ENCODE assay signal across 4 fruit fly cellular contexts in genomic region chr2L:7998655-7999054, dm6.
TF ChIP-seq lines count a peak whose summit lies in the region.

TSS of gene Sirup (plus strand) at chr2L:7998869.

TF ChIP-seq in whole organism, adult, 20 proteins besides CTCF, POLR2A, EP300 and RAD21 (continued from another document):
- peak; percentile 51 for TF ChIP-seq CG33017 (tag; optimal IDR thresholded peaks at IDR 0.05; lab: Kevin White, UChicago)
- peak; percentile 39 for TF ChIP-seq bab1 (GFP tag; optimal IDR thresholded peaks at IDR 0.05; lab: Kevin White, UChicago)

TF ChIP-seq in whole organism, embryonic, 481 proteins besides CTCF, POLR2A, EP300 and RAD21 (continued from another document and continues in another):
- TF ChIP-seq CHES-1-like (GFP tag; optimal IDR thresholded peaks at IDR 0.05; lab: Kevin White, UChicago), result peak; percentile 7
- peak; percentile 55 for TF ChIP-seq Sin3A (optimal IDR thresholded peaks at IDR 0.05; lab: Kevin White, UChicago)
- peak; percentile 55; the same call in 1 of the 2 replicates for TF ChIP-seq Bgb (GFP tag; IDR thresholded peaks at IDR 0.05; lab: Robert Waterston, UW; ENCODE audit: partially characterized antibody)
- TF ChIP-seq sim (GFP tag; IDR thresholded peaks at IDR 0.05; lab: Robert Waterston, UW), result no peak
- TF ChIP-seq CG13123 (GFP tag; optimal IDR thresholded peaks at IDR 0.05; lab: Kevin White, UChicago), result no peak
- TF ChIP-seq Taf1 (GFP tag; IDR thresholded peaks at IDR 0.05; lab: Robert Waterston, UW), result no peak
- no peak for TF ChIP-seq cg (GFP tag; optimal IDR thresholded peaks at IDR 0.05; lab: Kevin White, UChicago)
- TF ChIP-seq oc (tag; optimal IDR thresholded peaks at IDR 0.05; lab: Kevin White, UChicago), result no peak
- no peak for TF ChIP-seq Antp (GFP tag; optimal IDR thresholded peaks at IDR 0.05; lab: Kevin White, UChicago)
- no peak for TF ChIP-seq ind (GFP tag; optimal IDR thresholded peaks at IDR 0.05; lab: Kevin White, UChicago)
- TF ChIP-seq CG17829 (tag; optimal IDR thresholded peaks at IDR 0.05; lab: Kevin White, UChicago), result peak; percentile 20
- no peak for TF ChIP-seq Ssrp (tag; optimal IDR thresholded peaks at IDR 0.05; lab: Kevin White, UChicago)
- no peak for TF ChIP-seq D19A (tag; optimal IDR thresholded peaks at IDR 0.05; lab: Kevin White, UChicago)
- TF ChIP-seq shn (GFP tag; optimal IDR thresholded peaks at IDR 0.05; lab: Kevin White, UChicago), result no peak
- no peak for TF ChIP-seq CG6272 (GFP tag; IDR thresholded peaks at IDR 0.05; lab: Robert Waterston, UW)
- no peak for TF ChIP-seq Doc2 (GFP tag; IDR thresholded peaks at IDR 0.05; lab: Robert Waterston, UW)
- no peak for TF ChIP-seq Blimp-1 (GFP tag; optimal IDR thresholded peaks at IDR 0.05; lab: Kevin White, UChicago)
- TF ChIP-seq CG9817 (tag; optimal IDR thresholded peaks at IDR 0.05; lab: Kevin White, UChicago), result no peak
- peak; percentile 55; the same call in 1 of the 2 replicates for TF ChIP-seq CG3847 (GFP tag; IDR thresholded peaks at IDR 0.05; lab: Robert Waterston, UW)
- no peak for TF ChIP-seq ATbp (GFP tag; optimal IDR thresholded peaks at IDR 0.05; lab: Kevin White, UChicago)
- no peak for TF ChIP-seq ham (GFP tag; IDR thresholded peaks at IDR 0.05; lab: Robert Waterston, UW)
- TF ChIP-seq CG3407 (GFP tag; optimal IDR thresholded peaks at IDR 0.05; lab: Kevin White, UChicago), result no peak
- TF ChIP-seq Hey (tag; optimal IDR thresholded peaks at IDR 0.05; lab: Kevin White, UChicago), result no peak
- TF ChIP-seq CG10959 (GFP tag; IDR thresholded peaks at IDR 0.05; lab: Robert Waterston, UW), result 0 out of 2 replicates have a peak, but pooled peaks have one; percentile 28
- TF ChIP-seq luna (GFP tag; optimal IDR thresholded peaks at IDR 0.05; lab: Kevin White, UChicago), result no peak
- no peak for TF ChIP-seq CG1602 (GFP tag; optimal IDR thresholded peaks at IDR 0.05; lab: Kevin White, UChicago)
- no peak for TF ChIP-seq dysf (GFP tag; IDR thresholded peaks at IDR 0.05; lab: Robert Waterston, UW)
- peak; percentile 56 for TF ChIP-seq Hmr (GFP tag; optimal IDR thresholded peaks at IDR 0.05; lab: Kevin White, UChicago)
- TF ChIP-seq CG13775 (GFP tag; optimal IDR thresholded peaks at IDR 0.05; lab: Kevin White, UChicago), result no peak
- TF ChIP-seq CG17612 (GFP tag; IDR thresholded peaks at IDR 0.05; lab: Robert Waterston, UW), result no peak
- TF ChIP-seq gsb (GFP tag; IDR thresholded peaks at IDR 0.05; lab: Robert Waterston, UW), result no peak
- peak; percentile 45; the same call in 1 of the 2 replicates for TF ChIP-seq CG11247 (GFP tag; IDR thresholded peaks at IDR 0.05; lab: Robert Waterston, UW)
- no peak for TF ChIP-seq CG10366 (GFP tag; IDR thresholded peaks at IDR 0.05; lab: Robert Waterston, UW)
- no peak for TF ChIP-seq CG6765 (GFP tag; optimal IDR thresholded peaks at IDR 0.05; lab: Kevin White, UChicago)
- no peak for TF ChIP-seq CG9609 (GFP tag; optimal IDR thresholded peaks at IDR 0.05; lab: Kevin White, UChicago)
- TF ChIP-seq insv (GFP tag; optimal IDR thresholded peaks at IDR 0.05; lab: Kevin White, UChicago), result peak in 1 of 2 experiments; percentile 19
- no peak for TF ChIP-seq CG8924 (tag; optimal IDR thresholded peaks at IDR 0.05; lab: Kevin White, UChicago)
- TF ChIP-seq D (optimal IDR thresholded peaks at IDR 0.05; lab: Kevin White, UChicago), result no peak
- no peak for TF ChIP-seq D (GFP tag; optimal IDR thresholded peaks at IDR 0.05; lab: Kevin White, UChicago)
- no peak for TF ChIP-seq CG8388 (GFP tag; optimal IDR thresholded peaks at IDR 0.05; lab: Kevin White, UChicago)
- TF ChIP-seq CG6689 (GFP tag; IDR thresholded peaks at IDR 0.05; lab: Robert Waterston, UW), result no peak
- TF ChIP-seq Atf-2 (GFP tag; optimal IDR thresholded peaks at IDR 0.05; lab: Kevin White, UChicago), result no peak
- no peak for TF ChIP-seq dimm (GFP tag; IDR thresholded peaks at IDR 0.05; lab: Robert Waterston, UW)
- peak; percentile 63 for TF ChIP-seq Rfx (GFP tag; IDR thresholded peaks at IDR 0.05; lab: Robert Waterston, UW)
- TF ChIP-seq aop (GFP tag; IDR thresholded peaks at IDR 0.05; lab: Robert Waterston, UW), result no peak

TF ChIP-seq in whole organism, prepupa, 60 proteins besides CTCF, POLR2A, EP300 and RAD21 (continued from another document):
- TF ChIP-seq CG8119 (GFP tag; IDR thresholded peaks at IDR 0.05; lab: Robert Waterston, UW), result peak; percentile 50; the same call in 2 of the 3 replicates
- peak; percentile 69 for TF ChIP-seq svp (GFP tag; lab: Kevin White, UChicago)
- TF ChIP-seq CG8632 (GFP tag; optimal IDR thresholded peaks at IDR 0.05; lab: Kevin White, UChicago), result no peak
- TF ChIP-seq CG6792 (GFP tag; optimal IDR thresholded peaks at IDR 0.05; lab: Kevin White, UChicago), result no peak
- TF ChIP-seq CG32006 (GFP tag; optimal IDR thresholded peaks at IDR 0.05; lab: Kevin White, UChicago), result no peak
- TF ChIP-seq CG10669 (GFP tag; optimal IDR thresholded peaks at IDR 0.05; lab: Kevin White, UChicago), result no peak
- TF ChIP-seq Lpt (GFP tag; optimal IDR thresholded peaks at IDR 0.05; lab: Kevin White, UChicago), result peak; percentile 34
- no peak for TF ChIP-seq dac (GFP tag; optimal IDR thresholded peaks at IDR 0.05; lab: Kevin White, UChicago)
- TF ChIP-seq vri (GFP tag; optimal IDR thresholded peaks at IDR 0.05; lab: Kevin White, UChicago), result peak; percentile 93
- TF ChIP-seq CG11902 (GFP tag; optimal IDR thresholded peaks at IDR 0.05; lab: Kevin White, UChicago), result no peak
- no peak for TF ChIP-seq topi (GFP tag; optimal IDR thresholded peaks at IDR 0.05; lab: Kevin White, UChicago)
- TF ChIP-seq CG34406 (GFP tag; optimal IDR thresholded peaks at IDR 0.05; lab: Kevin White, UChicago), result peak; percentile 2
- peak; percentile 8 for TF ChIP-seq CG9139 (GFP tag; optimal IDR thresholded peaks at IDR 0.05; lab: Kevin White, UChicago)
- TF ChIP-seq CG6854 (GFP tag; optimal IDR thresholded peaks at IDR 0.05; lab: Kevin White, UChicago), result peak; percentile 68
- TF ChIP-seq CG4318 (GFP tag; optimal IDR thresholded peaks at IDR 0.05; lab: Kevin White, UChicago), result no peak
- TF ChIP-seq dsx (GFP tag; optimal IDR thresholded peaks at IDR 0.05; lab: Kevin White, UChicago; ENCODE audit: poor library complexity, severe bottlenecking), result peak; percentile 53
- peak; percentile 39 for TF ChIP-seq CG16779 (tag; optimal IDR thresholded peaks at IDR 0.05; lab: Kevin White, UChicago)
- peak; percentile 47 for TF ChIP-seq CG3919 (GFP tag; optimal IDR thresholded peaks at IDR 0.05; lab: Kevin White, UChicago)
- no peak for TF ChIP-seq spab (GFP tag; optimal IDR thresholded peaks at IDR 0.05; lab: Kevin White, UChicago)
- no peak for TF ChIP-seq acj6 (GFP tag; optimal IDR thresholded peaks at IDR 0.05; lab: Kevin White, UChicago)
- no peak for TF ChIP-seq cyc (GFP tag; optimal IDR thresholded peaks at IDR 0.05; lab: Kevin White, UChicago)
- TF ChIP-seq net (GFP tag; optimal IDR thresholded peaks at IDR 0.05; lab: Kevin White, UChicago), result peak; percentile 59
- TF ChIP-seq Sox15 (GFP tag; optimal IDR thresholded peaks at IDR 0.05; lab: Kevin White, UChicago), result no peak
- no peak for TF ChIP-seq achi (GFP tag; optimal IDR thresholded peaks at IDR 0.05; lab: Kevin White, UChicago)
- TF ChIP-seq salr (GFP tag; optimal IDR thresholded peaks at IDR 0.05; lab: Kevin White, UChicago), result peak in 1 of 2 experiments; percentile 10
- no peak for TF ChIP-seq CG6163 (GFP tag; IDR thresholded peaks at IDR 0.05; lab: Robert Waterston, UW)
- peak; percentile 16 to 47 for TF ChIP-seq ss (GFP tag; optimal IDR thresholded peaks at IDR 0.05; lab: Kevin White, UChicago)
- peak; percentile 56 for TF ChIP-seq Sox14 (GFP tag; optimal IDR thresholded peaks at IDR 0.05; lab: Kevin White, UChicago)
- no peak for TF ChIP-seq fd85E (GFP tag; optimal IDR thresholded peaks at IDR 0.05; lab: Kevin White, UChicago)
- no peak for TF ChIP-seq lz (GFP tag; optimal IDR thresholded peaks at IDR 0.05; lab: Kevin White, UChicago)
- no peak for TF ChIP-seq CG11294 (GFP tag; IDR thresholded peaks at IDR 0.05; lab: Robert Waterston, UW)
- peak; percentile 43 for TF ChIP-seq Sox102F (GFP tag; optimal IDR thresholded peaks at IDR 0.05; lab: Kevin White, UChicago)
- TF ChIP-seq CG7368 (GFP tag; optimal IDR thresholded peaks at IDR 0.05; lab: Kevin White, UChicago), result no peak
- no peak for TF ChIP-seq CG11762 (GFP tag; optimal IDR thresholded peaks at IDR 0.05; lab: Kevin White, UChicago; ENCODE audit: insufficient read depth)
- TF ChIP-seq Ets21C (GFP tag; optimal IDR thresholded peaks at IDR 0.05; lab: Kevin White, UChicago), result no peak
- no peak for TF ChIP-seq Met (GFP tag; optimal IDR thresholded peaks at IDR 0.05; lab: Kevin White, UChicago)
- TF ChIP-seq CG3032 (tag; optimal IDR thresholded peaks at IDR 0.05; lab: Kevin White, UChicago), result no peak
- TF ChIP-seq fd59A (GFP tag; optimal IDR thresholded peaks at IDR 0.05; lab: Kevin White, UChicago), result no peak
- TF ChIP-seq CG8319 (GFP tag; optimal IDR thresholded peaks at IDR 0.05; lab: Kevin White, UChicago), result no peak
- TF ChIP-seq eg (GFP tag; IDR thresholded peaks at IDR 0.05; lab: Robert Waterston, UW), result peak; percentile 54; the same call in 1 of the 3 replicates

TF ChIP-seq in whole organism, wandering third instar larva, 38 proteins besides CTCF, POLR2A, EP300 and RAD21 (continued from another document):
- no peak for TF ChIP-seq CG32264 (GFP tag; optimal IDR thresholded peaks at IDR 0.05; lab: Kevin White, UChicago)
- TF ChIP-seq pan (optimal IDR thresholded peaks at IDR 0.05; lab: Kevin White, UChicago), result no peak
- TF ChIP-seq tai (GFP tag; optimal IDR thresholded peaks at IDR 0.05; lab: Kevin White, UChicago), result peak; percentile 55
- TF ChIP-seq fru (GFP tag; optimal IDR thresholded peaks at IDR 0.05; lab: Kevin White, UChicago), result peak; percentile 32
- no peak for TF ChIP-seq Abd-B (GFP tag; optimal IDR thresholded peaks at IDR 0.05; lab: Kevin White, UChicago)
- no peak for TF ChIP-seq sv (GFP tag; optimal IDR thresholded peaks at IDR 0.05; lab: Kevin White, UChicago)
- TF ChIP-seq CG9705 (GFP tag; optimal IDR thresholded peaks at IDR 0.05; lab: Kevin White, UChicago), result no peak
- TF ChIP-seq lola (GFP tag; optimal IDR thresholded peaks at IDR 0.05; lab: Kevin White, UChicago), result no peak
- TF ChIP-seq Mio (GFP tag; optimal IDR thresholded peaks at IDR 0.05; lab: Kevin White, UChicago), result no peak
- no peak for TF ChIP-seq brk (GFP tag; optimal IDR thresholded peaks at IDR 0.05; lab: Kevin White, UChicago)
- TF ChIP-seq rgr (GFP tag; optimal IDR thresholded peaks at IDR 0.05; lab: Kevin White, UChicago), result peak; percentile 43
- no peak for TF ChIP-seq dl (GFP tag; optimal IDR thresholded peaks at IDR 0.05; lab: Kevin White, UChicago; ENCODE audit: insufficient read depth in 1 of 2, partially characterized antibody in 2 of 2)
- TF ChIP-seq jim (GFP tag; optimal IDR thresholded peaks at IDR 0.05; lab: Kevin White, UChicago), result no peak
- no peak for TF ChIP-seq HLH106 (tag; optimal IDR thresholded peaks at IDR 0.05; lab: Kevin White, UChicago)
- TF ChIP-seq Dif (GFP tag; optimal IDR thresholded peaks at IDR 0.05; lab: Kevin White, UChicago; ENCODE audit: partially characterized antibody), result peak; percentile 11
TF ChIP-seq in whole organism, wandering third instar larva: peak in this region for 11.
